Worm (Caenorhabditis elegans) whole organism, L4 larva: ENCODE results near the gene tnt-2.

Experiments used
- T20F7.1 ChIP-seq: fragments of 200-800 bp; sonication (Bioruptor generic); optimal IDR thresholded peaks from 2 replicates; lab custom pipeline; 2018; ENCODE audit warnings: mild to moderate bottlenecking, missing genetic modification characterization, missing compliant biosample characterization
- T26A8.4 ChIP-seq: fragments of 200-800 bp; sonication (Bioruptor generic); IDR thresholded peaks from 2 replicates; pipeline ENCODE4 v1.3.6; 2022; ENCODE audit warnings: missing genetic modification characterization, missing compliant biosample characterization
- Y48G9A.11 ChIP-seq: fragments of 200-800 bp; sonication (Bioruptor generic); IDR thresholded peaks from 2 replicates; pipeline ENCODE4 v1.3.6; 2022; ENCODE audit warnings: missing genetic modification reagents, missing genetic modification characterization, missing compliant biosample characterization
- Y75B8A.6 ChIP-seq: fragments of 200-800 bp; sonication (Bioruptor generic); IDR thresholded peaks from 2 replicates; pipeline ENCODE4 v1.3.6; 2022; ENCODE audit warnings: missing genetic modification reagents, missing genetic modification characterization, missing compliant biosample characterization
- ZK337.2 ChIP-seq: fragments of 200-800 bp; sonication (Bioruptor generic); IDR thresholded peaks from 2 replicates; pipeline ENCODE4 v1.3.6; 2022; ENCODE audit warnings: missing genetic modification reagents, missing genetic modification characterization, missing compliant biosample characterization
- aly-2 ChIP-seq: sonication (generic microtip); optimal IDR thresholded peaks from 2 replicates; lab custom pipeline; 2018; ENCODE audit warnings: missing biosample characterization, missing genetic modification characterization
- arid-1 ChIP-seq: fragments of 200-800 bp; sonication (Bioruptor generic); conservative IDR thresholded peaks from 2 replicates; pipeline ENCODE4 v1.3.6; 2022; ENCODE audit warnings: missing genetic modification reagents, missing genetic modification characterization, missing compliant biosample characterization
- ceh-20 ChIP-seq: fragments of 200-800 bp; sonication (Bioruptor generic); IDR thresholded peaks from 2 replicates; pipeline ENCODE4 v1.3.6; 2022; ENCODE audit warnings: missing genetic modification reagents, missing genetic modification characterization, missing compliant biosample characterization
- ceh-28 ChIP-seq: fragments of 150-350 bp; optimal IDR thresholded peaks from 2 replicates; lab custom pipeline; 2014; ENCODE audit warnings: missing biosample characterization, missing genetic modification reagents, missing genetic modification characterization
- ceh-32 ChIP-seq: sonication (generic microtip); optimal IDR thresholded peaks from 2 replicates; lab custom pipeline; 2016; ENCODE audit warnings: mild to moderate bottlenecking, missing genetic modification characterization, missing compliant biosample characterization; ENCODE audit not compliant: poor library complexity
- ceh-62 ChIP-seq: sonication (generic microtip); optimal IDR thresholded peaks from 2 replicates; lab custom pipeline; 2017; ENCODE audit warnings: missing biosample characterization, missing genetic modification characterization
- daf-16 ChIP-seq, 3 experiments: sonication (generic microtip); optimal IDR thresholded peaks; 2 replicates each; lab custom pipeline; 2016 to 2017; ENCODE audit warnings: missing genetic modification characterization in 3 of 3, missing genetic modification reagents in 3 of 3, mild to moderate bottlenecking in 2 of 3, missing compliant biosample characterization in 2 of 3, missing biosample characterization in 1 of 3, moderate library complexity in 1 of 3
- dmd-6 ChIP-seq: fragments of 200-800 bp; sonication (Bioruptor generic); IDR thresholded peaks from 2 replicates; pipeline ENCODE4 v1.3.6; 2022; ENCODE audit warnings: missing genetic modification reagents, missing genetic modification characterization, missing compliant biosample characterization
- duxl-1 ChIP-seq: sonication (generic microtip); optimal IDR thresholded peaks from 2 replicates; lab custom pipeline; 2016; ENCODE audit warnings: mild to moderate bottlenecking, missing genetic modification characterization, moderate library complexity, missing compliant biosample characterization; ENCODE audit not compliant: poor library complexity
- dve-1 ChIP-seq: sonication (generic microtip); optimal IDR thresholded peaks from 2 replicates; lab custom pipeline; 2017; ENCODE audit warnings: antibody characterized with exemption, mild to moderate bottlenecking, missing genetic modification characterization, missing compliant biosample characterization; ENCODE audit not compliant: insufficient read depth
- fos-1 ChIP-seq: fragments of 150-350 bp; optimal IDR thresholded peaks from 2 replicates; lab custom pipeline; 2014; ENCODE audit warnings: missing biosample characterization, missing genetic modification characterization
- gei-8 ChIP-seq: fragments of 200-800 bp; sonication (Bioruptor generic); optimal IDR thresholded peaks from 2 replicates; lab custom pipeline; 2018; ENCODE audit warnings: mild to moderate bottlenecking, missing genetic modification characterization, missing compliant biosample characterization
- hlh-11 ChIP-seq: fragments of 200-800 bp; sonication (Bioruptor generic); optimal IDR thresholded peaks from 2 replicates; lab custom pipeline; 2018; ENCODE audit warnings: mild to moderate bottlenecking, missing genetic modification characterization, missing compliant biosample characterization
- hlh-30 ChIP-seq: sonication (generic microtip); optimal IDR thresholded peaks from 2 replicates; lab custom pipeline; 2017; ENCODE audit warnings: antibody characterized with exemption, mild to moderate bottlenecking, missing genetic modification characterization, missing compliant biosample characterization; ENCODE audit not compliant: insufficient read depth
- lin-1 ChIP-seq: fragments of 200-800 bp; sonication (Bioruptor generic); IDR thresholded peaks from 2 replicates; pipeline ENCODE4 v1.3.6; 2022; ENCODE audit warnings: missing genetic modification reagents, missing genetic modification characterization, missing compliant biosample characterization
- lin-38 ChIP-seq: fragments of 200-800 bp; sonication (Bioruptor generic); IDR thresholded peaks from 2 replicates; pipeline ENCODE4 v1.3.6; 2022; ENCODE audit warnings: missing genetic modification reagents, missing genetic modification characterization, missing compliant biosample characterization
- madf-5 ChIP-seq, 2 experiments: fragments of 200-800 bp; sonication (Bioruptor generic); IDR thresholded peaks; 2 replicates each; pipeline ENCODE4 v1.3.6; 2022; ENCODE audit warnings: missing compliant biosample characterization in 2 of 2, missing genetic modification characterization in 2 of 2
- madf-9 ChIP-seq: fragments of 200-800 bp; sonication (Bioruptor generic); conservative IDR thresholded peaks from 2 replicates; pipeline ENCODE4 v1.3.6; 2022; ENCODE audit warnings: missing genetic modification reagents, missing genetic modification characterization, missing compliant biosample characterization
- mdl-1 ChIP-seq, 2 experiments: fragments of 150-350 bp in 1 of 2; sonication (generic microtip) in 1 of 2; optimal IDR thresholded peaks; 2 replicates each; lab custom pipeline; 2014 to 2017; ENCODE audit warnings: missing biosample characterization in 2 of 2, missing genetic modification characterization in 2 of 2
- mdt-29 ChIP-seq: fragments of 200-800 bp; sonication (Bioruptor generic); IDR thresholded peaks from 2 replicates; pipeline ENCODE4 v1.3.6; 2022; ENCODE audit warnings: missing genetic modification reagents, missing genetic modification characterization, missing compliant biosample characterization
- mep-1 ChIP-seq: fragments of 150-350 bp; sonication (generic microtip); optimal IDR thresholded peaks from 3 replicates; lab custom pipeline; 2014; ENCODE audit warnings: missing biosample characterization, missing genetic modification characterization
- mxl-3 ChIP-seq: fragments of 200-800 bp; sonication (Bioruptor generic); optimal IDR thresholded peaks from 2 replicates; lab custom pipeline; 2018; ENCODE audit warnings: mild to moderate bottlenecking, missing genetic modification characterization, missing compliant biosample characterization
- nhr-10 ChIP-seq: fragments of 150-350 bp; optimal IDR thresholded peaks from 2 replicates; lab custom pipeline; 2014; ENCODE audit warnings: missing biosample characterization, missing genetic modification characterization
- nhr-102 ChIP-seq: sonication (generic microtip); optimal IDR thresholded peaks from 2 replicates; lab custom pipeline; 2016; ENCODE audit warnings: mild to moderate bottlenecking, missing genetic modification characterization, moderate library complexity, missing compliant biosample characterization
- nhr-111 ChIP-seq: fragments of 200-800 bp; sonication (Bioruptor generic); optimal IDR thresholded peaks from 2 replicates; lab custom pipeline; 2018; ENCODE audit warnings: mild to moderate bottlenecking, missing genetic modification characterization, missing compliant biosample characterization
- nhr-25 ChIP-seq: sonication (generic microtip); optimal IDR thresholded peaks from 2 replicates; lab custom pipeline; 2017; ENCODE audit warnings: missing genetic modification characterization, mild to moderate bottlenecking, missing compliant biosample characterization, antibody characterized with exemption, moderate library complexity, borderline replicate concordance; ENCODE audit not compliant: insufficient read depth
- nhr-28 ChIP-seq: fragments of 150-350 bp; optimal IDR thresholded peaks from 2 replicates; lab custom pipeline; 2014; ENCODE audit warnings: missing biosample characterization, missing genetic modification characterization
- nhr-42 ChIP-seq: fragments of 200-800 bp; sonication (Bioruptor generic); IDR thresholded peaks from 2 replicates; pipeline ENCODE4 v1.3.6; 2022; ENCODE audit warnings: missing genetic modification characterization, missing compliant biosample characterization
- nhr-48 ChIP-seq: sonication (generic microtip); optimal IDR thresholded peaks from 2 replicates; lab custom pipeline; 2016; ENCODE audit warnings: mild to moderate bottlenecking, missing genetic modification characterization, missing compliant biosample characterization
- nhr-77 ChIP-seq: fragments of 150-350 bp; optimal IDR thresholded peaks from 2 replicates; lab custom pipeline; 2014; ENCODE audit warnings: missing biosample characterization, missing genetic modification characterization
- saeg-2 ChIP-seq: fragments of 200-800 bp; sonication (Bioruptor generic); IDR thresholded peaks from 2 replicates; pipeline ENCODE4 v1.3.6; 2022; ENCODE audit warnings: missing genetic modification reagents, missing genetic modification characterization, missing compliant biosample characterization
- snpc-1.2 ChIP-seq: fragments of 200-800 bp; sonication (Bioruptor generic); IDR thresholded peaks from 2 replicates; pipeline ENCODE4 v1.3.6; 2022; ENCODE audit warnings: missing genetic modification reagents, missing genetic modification characterization, missing compliant biosample characterization
- snpc-4 ChIP-seq: fragments of 150-350 bp; optimal IDR thresholded peaks from 2 replicates; lab custom pipeline; 2014; ENCODE audit warnings: missing biosample characterization, missing genetic modification characterization
- spr-1 ChIP-seq: sonication (generic microtip); optimal IDR thresholded peaks from 2 replicates; lab custom pipeline; 2016; ENCODE audit warnings: mild to moderate bottlenecking, missing genetic modification characterization, missing compliant biosample characterization
- spr-3 ChIP-seq: fragments of 200-800 bp; sonication (Bioruptor generic); optimal IDR thresholded peaks from 2 replicates; lab custom pipeline; 2018; ENCODE audit warnings: mild to moderate bottlenecking, missing genetic modification characterization, missing compliant biosample characterization
- tag-97 ChIP-seq: fragments of 200-800 bp; sonication (Bioruptor generic); IDR thresholded peaks from 2 replicates; pipeline ENCODE4 v1.3.6; 2022; ENCODE audit warnings: missing genetic modification characterization, missing compliant biosample characterization
- tra-1 ChIP-seq: fragments of 200-800 bp; sonication (Bioruptor generic); IDR thresholded peaks from 2 replicates; pipeline ENCODE4 v1.3.6; 2022; ENCODE audit warnings: missing genetic modification reagents, missing genetic modification characterization, missing compliant biosample characterization
- unc-130 ChIP-seq: sonication (generic microtip); optimal IDR thresholded peaks from 2 replicates; lab custom pipeline; 2016; ENCODE audit warnings: missing genetic modification reagents, missing genetic modification characterization, missing compliant biosample characterization
- unc-62 ChIP-seq, 3 experiments: fragments of 150-350 bp in 1 of 3; sonication (generic microtip); optimal IDR thresholded peaks in 2 of 3; peaks in 1 of 3; 1 replicate in 1 of 3; 2 replicates in 2 of 3; lab custom pipeline; 2014 to 2017; ENCODE audit warnings: missing biosample characterization in 3 of 3, missing genetic modification characterization in 3 of 3, missing genetic modification reagents in 3 of 3, missing genotype in 1 of 3
- zfp-2 ChIP-seq: sonication (generic microtip); optimal IDR thresholded peaks from 2 replicates; lab custom pipeline; 2016; ENCODE audit warnings: mild to moderate bottlenecking, missing genetic modification characterization, missing compliant biosample characterization

Gene tnt-2

DNA sequence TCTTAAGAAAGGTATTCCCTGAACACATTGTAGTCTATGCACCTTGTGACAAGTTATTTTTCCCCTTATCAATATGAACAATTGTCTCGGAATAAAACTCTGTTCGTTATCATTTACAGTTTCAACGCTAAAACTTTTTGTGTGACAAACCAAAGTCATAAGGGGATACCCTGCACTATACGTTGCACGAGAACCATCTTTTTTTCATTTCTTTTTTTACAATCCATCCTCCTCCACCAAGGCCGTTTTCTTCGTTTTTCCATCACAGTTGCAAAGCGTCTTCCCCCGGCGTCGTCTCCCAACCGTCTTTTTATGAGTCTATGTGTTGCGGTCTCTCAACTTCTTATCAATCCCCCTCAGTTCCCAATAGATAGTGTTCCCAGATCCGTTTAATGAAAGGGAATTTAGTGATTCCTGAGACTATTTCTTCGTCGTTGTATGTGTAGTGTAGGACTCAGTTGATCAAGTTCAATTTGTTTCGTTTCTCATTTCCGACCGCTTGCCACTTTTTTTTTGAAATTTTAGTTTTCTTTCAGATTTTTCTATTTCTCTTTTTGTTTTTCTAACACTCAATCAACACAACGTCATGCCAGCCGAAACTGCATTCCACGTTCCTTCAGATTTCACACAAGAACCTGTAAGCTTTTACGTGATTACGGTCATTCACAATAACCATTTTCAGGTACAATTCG lies 47.1 kb downstream of the tnt-2 start (continued):
- no peak for TF ChIP-seq nhr-10
- TF ChIP-seq duxl-1, result no peak
- TF ChIP-seq nhr-77, result peak; percentile 83
- no peak for TF ChIP-seq arid-1
- no peak for TF ChIP-seq madf-5 (GFP tag; IDR thresholded peaks at IDR 0.05; lab: Robert Waterston, UW)
- peak; percentile 81 for TF ChIP-seq hlh-11 (tag; lab: Kevin White, UChicago)
- TF ChIP-seq dmd-6, result peak; percentile 95
- TF ChIP-seq tag-97 (GFP tag; lab: Robert Waterston, UW), result no peak
- TF ChIP-seq nhr-102 (tag; lab: Kevin White, UChicago), result no peak
- TF ChIP-seq ceh-32, result no peak
- no peak for TF ChIP-seq unc-130 (GFP tag; lab: Kevin White, UChicago)
- peak; percentile 34 for TF ChIP-seq gei-8 (GFP tag; lab: Kevin White, UChicago)
- TF ChIP-seq mep-1, result peak; percentile 54
- TF ChIP-seq fos-1 (tag; lab: Kevin White, UChicago), result no peak
- TF ChIP-seq aly-2 (tag; lab: Kevin White, UChicago), result no peak
- peak; percentile 23 for TF ChIP-seq mxl-3 (GFP tag; lab: Kevin White, UChicago)
- no peak for TF ChIP-seq lin-1
- TF ChIP-seq nhr-42, result 0 out of 2 replicates have a peak, but pooled peaks have one; percentile 44
- peak; percentile 93 for TF ChIP-seq hlh-30 (tag; lab: Kevin White, UChicago)
- no peak for TF ChIP-seq Y75B8A.6
- TF ChIP-seq spr-1, result no peak
- no peak for TF ChIP-seq nhr-111
- TF ChIP-seq ZK337.2, result no peak
- TF ChIP-seq dve-1, result peak; percentile 64
- TF ChIP-seq T26A8.4 (GFP tag; lab: Robert Waterston, UW), result no peak
- peak; percentile 25 for TF ChIP-seq nhr-25
- TF ChIP-seq tra-1 (GFP tag; lab: Robert Waterston, UW), result peak; percentile 81
- TF ChIP-seq daf-16 (GFP tag; optimal IDR thresholded peaks at IDR 0.05; lab: Kevin White, UChicago), result peak in 1 of 2 experiments; percentile 3
- peak; percentile 69 for TF ChIP-seq daf-16 (tag; optimal IDR thresholded peaks at IDR 0.05; lab: Kevin White, UChicago)

DNA sequence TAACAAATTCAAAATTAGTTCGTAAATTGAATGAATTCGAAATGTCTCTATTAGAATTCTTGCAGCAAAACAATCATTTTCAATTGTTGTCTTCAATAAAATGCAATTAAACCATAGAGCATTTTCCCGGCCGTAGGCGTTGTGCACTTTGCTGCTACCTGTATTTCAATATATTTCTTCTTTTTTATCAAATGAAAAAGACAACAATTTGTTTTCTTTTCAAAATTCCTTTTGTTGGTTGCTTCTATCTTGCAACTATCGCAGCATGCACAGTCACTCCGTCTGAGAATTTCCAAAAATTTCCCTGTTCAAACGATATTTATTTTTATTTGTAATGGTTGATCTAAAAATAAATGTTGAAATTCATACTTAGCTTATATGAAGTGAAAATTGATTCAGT lies 48.2 kb downstream of the tnt-2 start:
- TF ChIP-seq unc-62 (GFP tag; optimal IDR thresholded peaks at IDR 0.05 in 1 of 2; lab: Kevin White, UChicago) (peak in 1 of 2 experiments; percentile 93), unc-62 (tag; optimal IDR thresholded peaks at IDR 0.05; lab: Kevin White, UChicago) (no peak), ceh-32 (no peak)

DNA sequence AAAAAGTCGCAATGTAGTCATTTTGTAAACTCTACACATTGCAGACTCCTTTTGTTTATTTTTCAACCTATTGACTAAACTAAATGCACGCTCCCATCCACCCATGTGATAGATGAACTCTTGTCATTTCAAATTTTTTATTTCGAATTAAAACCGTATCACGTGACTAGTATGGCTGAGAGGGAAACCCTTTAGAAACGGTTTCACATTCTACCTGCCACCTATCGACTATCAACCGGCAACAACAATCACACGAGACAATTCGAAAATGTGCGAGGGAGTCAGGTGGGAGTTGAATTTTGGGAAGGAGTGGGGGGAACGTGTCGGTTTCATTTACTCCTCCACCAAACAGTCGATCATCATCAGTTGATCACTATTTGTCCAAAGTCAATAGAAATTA lies 48.8 kb downstream of the tnt-2 start:
- TF ChIP-seq ceh-62 (no peak), snpc-1.2 (GFP tag; lab: Robert Waterston, UW) (no peak), ceh-20 (GFP tag; lab: Robert Waterston, UW) (peak; percentile 42; the same call in 1 of the 2 replicates), spr-3 (no peak), nhr-28 (tag; lab: Kevin White, UChicago) (peak; percentile 65), gei-8 (GFP tag; lab: Kevin White, UChicago) (no peak), lin-38 (GFP tag; lab: Robert Waterston, UW) (no peak), Y75B8A.6 (no peak), unc-62 (GFP tag; optimal IDR thresholded peaks at IDR 0.05 in 1 of 2; lab: Kevin White, UChicago) (peak in 1 of 2 experiments; percentile 59), unc-62 (tag; optimal IDR thresholded peaks at IDR 0.05; lab: Kevin White, UChicago) (no peak), Y48G9A.11 (GFP tag; lab: Robert Waterston, UW) (no peak), dve-1 (peak; percentile 93), ceh-28 (tag; lab: Kevin White, UChicago) (no peak), madf-9 (GFP tag; lab: Robert Waterston, UW) (no peak), snpc-4 (tag; lab: Kevin White, UChicago) (no peak), mdl-1 (tag; optimal IDR thresholded peaks at IDR 0.05; lab: Kevin White, UChicago) (peak in 1 of 2 experiments; percentile 78), mdt-29 (GFP tag; lab: Robert Waterston, UW) (peak; percentile 44; the same call in 1 of the 2 replicates), fos-1 (tag; lab: Kevin White, UChicago) (no peak), zfp-2 (no peak), saeg-2 (GFP tag; lab: Robert Waterston, UW) (no peak), nhr-25 (no peak), tra-1 (GFP tag; lab: Robert Waterston, UW) (peak; percentile 77), nhr-102 (tag; lab: Kevin White, UChicago) (peak; percentile 53), nhr-48 (tag; lab: Kevin White, UChicago) (peak; percentile 68), T20F7.1 (GFP tag; lab: Kevin White, UChicago) (peak; percentile 14)
